Fruit fly (Drosophila melanogaster) whole organism: ENCODE data around the gene RIOK1.

ENCODE experiments used
- CG8478 ChIP-seq: fragments of >200 bp; optimal IDR thresholded peaks from 2 replicates; lab custom pipeline; 2018; ENCODE audit warnings: inconsistent platforms
- EcR ChIP-seq, 2 experiments: fragments of >200 bp; optimal IDR thresholded peaks; 2 replicates each; lab custom pipeline; 2017; ENCODE audit warnings: missing biosample characterization in 2 of 2, missing genetic modification characterization in 2 of 2, missing genetic modification reagents in 2 of 2
- pan ChIP-seq: fragments of >200 bp; optimal IDR thresholded peaks from 2 replicates; lab custom pipeline; 2017

dm6 chr3L:11683819-11684521 is 35.7 kb upstream of the RIOK1 start, which contains the start of gene Sugb:
- no peak for TF ChIP-seq CG8478 (lab: Kevin White, UChicago)
- no peak for TF ChIP-seq EcR (GFP tag; optimal IDR thresholded peaks at IDR 0.05; lab: Kevin White, UChicago)
- TF ChIP-seq pan (lab: Kevin White, UChicago): no peak
